Worm (Caenorhabditis elegans) whole organism, early embryonic: ENCODE measurements around the gene taf-13.

Experiments
- B0310.2 ChIP-seq: sonication (generic microtip); optimal IDR thresholded peaks from 2 replicates; lab custom pipeline; 2016; ENCODE audit warnings: mild to moderate bottlenecking, missing genetic modification characterization, missing compliant biosample characterization
- aly-1 ChIP-seq: sonication (generic microtip); optimal IDR thresholded peaks from 2 replicates; lab custom pipeline; 2016; ENCODE audit warnings: missing genetic modification characterization, missing compliant biosample characterization
- ama-1 ChIP-seq: fragments of 150-350 bp; optimal IDR thresholded peaks from 2 replicates; lab custom pipeline; 2014
- ceh-13 ChIP-seq: fragments of 200-800 bp; sonication (Bioruptor generic); optimal IDR thresholded peaks from 2 replicates; lab custom pipeline; 2018; ENCODE audit warnings: mild to moderate bottlenecking, missing genetic modification characterization, missing compliant biosample characterization
- ceh-36 ChIP-seq: sonication (generic microtip); optimal IDR thresholded peaks from 2 replicates; lab custom pipeline; 2016; ENCODE audit warnings: missing genetic modification characterization, inconsistent platforms, missing compliant biosample characterization
- hmbx-1 ChIP-seq: sonication (generic microtip); optimal IDR thresholded peaks from 2 replicates; lab custom pipeline; 2016; ENCODE audit warnings: mild to moderate bottlenecking, missing genetic modification characterization, missing compliant biosample characterization
- hmg-4 ChIP-seq: fragments of 200-800 bp; sonication (Bioruptor generic); optimal IDR thresholded peaks from 2 replicates; lab custom pipeline; 2018; ENCODE audit warnings: mild to moderate bottlenecking, missing genetic modification characterization, missing compliant biosample characterization
- hnd-1 ChIP-seq: sonication (generic microtip); optimal IDR thresholded peaks from 2 replicates; lab custom pipeline; 2016; ENCODE audit warnings: missing genetic modification characterization, missing compliant biosample characterization
- pes-1 ChIP-seq: fragments of 200-800 bp; sonication (Bioruptor generic); IDR thresholded peaks from 2 replicates; pipeline ENCODE4 v1.3.6; 2022; ENCODE audit warnings: missing genetic modification reagents, missing genetic modification characterization, missing compliant biosample characterization
- scrt-1 ChIP-seq: fragments of 200-800 bp; sonication (Bioruptor generic); IDR thresholded peaks from 2 replicates; pipeline ENCODE4 v1.3.6; 2022; ENCODE audit warnings: missing genetic modification characterization, missing compliant biosample characterization
- sea-1 ChIP-seq: fragments of 200-800 bp; sonication (Bioruptor generic); conservative IDR thresholded peaks from 2 replicates; pipeline ENCODE4 v1.3.6; 2022; ENCODE audit warnings: missing genetic modification characterization, missing compliant biosample characterization
- tbx-11 ChIP-seq: fragments of 200-800 bp; sonication (Bioruptor generic); IDR thresholded peaks from 2 replicates; pipeline ENCODE4 v1.3.6; 2022; ENCODE audit warnings: missing genetic modification characterization, missing compliant biosample characterization
- tra-4 ChIP-seq: sonication (generic microtip); optimal IDR thresholded peaks from 2 replicates; lab custom pipeline; 2017; ENCODE audit warnings: missing genetic modification characterization, missing compliant biosample characterization

The taf-13 gene

DNA sequence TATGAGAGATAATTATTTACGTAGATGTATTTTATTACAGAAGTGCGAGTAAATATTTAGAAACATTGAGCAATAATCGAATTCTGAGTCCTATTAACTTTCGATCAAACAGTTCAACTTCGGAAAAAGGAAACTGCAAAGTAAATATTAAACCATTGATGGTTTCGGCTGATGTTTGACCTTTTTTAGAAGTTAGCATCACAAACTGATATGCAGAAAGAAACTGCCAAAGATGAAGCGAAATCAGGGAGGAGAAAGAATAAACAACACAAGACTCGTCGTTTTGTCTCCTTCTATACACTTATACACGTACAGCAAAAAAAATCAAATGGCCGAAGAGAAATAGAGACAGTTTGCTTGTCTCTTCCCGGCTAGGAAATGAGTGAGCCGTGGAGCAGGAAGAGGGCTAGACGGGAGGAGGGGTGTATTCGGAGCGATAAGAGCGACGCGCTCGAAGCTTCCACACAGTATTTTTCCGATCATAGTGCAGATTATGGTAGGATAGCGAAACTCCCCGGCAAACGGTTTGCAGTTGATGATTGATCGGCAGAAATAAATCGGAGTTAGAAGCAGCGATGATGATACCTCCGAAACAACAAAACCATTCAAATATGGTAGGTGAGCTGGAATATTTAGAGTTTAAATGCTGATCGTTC is 48.7 kb downstream of the taf-13 start:
- TF ChIP-seq ceh-13, result no peak
- TF ChIP-seq pes-1 (GFP tag; lab: Robert Waterston, UW), result no peak
- TF ChIP-seq ceh-36 (tag; lab: Kevin White, UChicago), result no peak

DNA sequence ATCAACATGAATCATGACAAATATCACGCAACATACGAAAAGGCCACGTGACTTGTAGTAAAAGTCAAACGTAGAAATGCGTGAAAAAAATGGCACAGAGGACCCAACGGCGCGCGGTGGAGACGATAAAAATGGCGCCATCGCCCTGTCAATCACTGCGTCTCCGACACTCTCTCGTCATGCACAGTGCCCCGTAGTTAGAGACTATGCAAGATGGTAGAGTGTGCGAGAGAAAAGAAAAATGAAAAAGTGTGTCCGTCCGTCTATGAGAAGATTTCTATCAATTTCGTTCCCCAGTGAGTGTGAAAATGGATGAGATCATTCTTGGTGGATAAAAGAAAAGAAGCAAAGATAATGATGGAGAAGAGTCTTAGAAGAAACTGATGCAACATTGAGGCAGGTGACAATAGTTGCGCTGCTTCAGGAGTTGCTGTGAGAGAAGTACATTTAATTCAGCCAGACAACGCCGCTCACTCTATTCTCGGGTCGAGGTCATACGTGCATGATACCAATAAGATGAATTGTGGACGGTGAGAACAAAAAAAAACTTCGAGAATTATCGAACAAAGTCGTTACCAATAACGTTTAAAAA is 49.8 kb downstream of the taf-13 start:
- TF ChIP-seq hmg-4 (no peak), aly-1 (tag; lab: Kevin White, UChicago) (no peak), B0310.2 (no peak), hnd-1 (tag; lab: Kevin White, UChicago) (no peak), tbx-11 (GFP tag; lab: Robert Waterston, UW) (no peak), ama-1 (lab: Kevin White, UChicago) (no peak), ceh-36 (tag; lab: Kevin White, UChicago) (no peak), scrt-1 (GFP tag; lab: Robert Waterston, UW) (no peak), hmbx-1 (tag; lab: Kevin White, UChicago) (no peak), sea-1 (GFP tag; lab: Robert Waterston, UW) (no peak), tra-4 (no peak)
